Worm (Caenorhabditis elegans): ENCODE results near the gene fbxa-11.

fbxa-11 gene

DNA sequence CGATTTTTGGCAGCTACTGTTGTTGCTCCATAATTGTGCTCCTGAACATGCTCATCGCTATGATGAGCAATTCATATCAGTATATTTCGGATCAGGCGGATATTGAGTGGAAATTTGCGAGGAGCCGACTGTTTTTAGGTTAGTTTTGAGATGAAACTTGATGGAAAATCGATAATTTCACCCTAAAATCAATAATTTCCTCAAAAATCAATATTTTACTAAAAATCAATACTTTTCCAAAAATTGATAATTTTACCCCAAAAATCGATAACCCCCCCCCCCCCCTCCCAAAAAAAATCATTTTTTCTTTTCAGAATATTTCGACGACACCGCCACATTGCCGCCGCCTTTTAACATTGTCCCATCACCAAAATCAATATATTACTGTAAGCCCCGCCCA, 48.2 kb downstream of the fbxa-11 start:
- peak; percentile 60 for TF ChIP-seq T22C8.4 (GFP tag; IDR thresholded peaks at IDR 0.05)
- TF ChIP-seq klf-2 (GFP tag; conservative IDR thresholded peaks at IDR 0.05): no peak

DNA sequence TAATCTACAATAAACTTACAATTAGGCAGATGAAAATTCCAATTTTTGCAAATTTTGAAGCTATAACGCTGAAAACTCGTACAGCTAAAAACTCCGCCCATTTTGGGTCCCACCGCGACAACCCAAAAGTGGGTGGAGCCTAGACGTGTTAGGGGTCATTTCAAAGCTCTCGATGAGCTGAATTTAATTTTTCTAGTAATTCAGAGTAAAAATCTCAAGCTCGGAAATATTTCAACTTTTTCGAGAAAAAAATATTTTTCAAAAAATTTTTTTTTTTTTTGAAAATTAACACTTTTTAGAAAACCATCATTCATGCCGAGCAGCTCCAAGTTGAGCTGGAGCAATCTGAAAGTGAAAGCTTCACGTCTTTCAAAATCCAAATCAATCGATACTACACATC, 50.6 kb downstream of the fbxa-11 start, which contains the start of gene R06B10.7:
TSS of gene R06B10.7 (minus strand) at position 101 of the 400 bp plus-strand sequence.
- TF ChIP-seq ztf-23 (GFP tag; IDR thresholded peaks at IDR 0.05): no peak
- no peak for TF ChIP-seq flt-1 (GFP tag; IDR thresholded peaks at IDR 0.05)
- no peak for TF ChIP-seq tab-1 (GFP tag; IDR thresholded peaks at IDR 0.05)
- no peak for TF ChIP-seq T22C8.4 (GFP tag; IDR thresholded peaks at IDR 0.05)
- no peak for TF ChIP-seq cog-1 (tag; optimal IDR thresholded peaks at IDR 0.05)

Data from whole organism, midembryonic.